Worm (Caenorhabditis elegans) whole organism, L4/young adult: ENCODE results near the gene cest-9.1.

Experiments
- W03F9.2 ChIP-seq: fragments of 150-350 bp; optimal IDR thresholded peaks from 2 replicates; lab custom pipeline; 2014; ENCODE audit warnings: missing biosample characterization, missing genetic modification characterization
- dao-5 ChIP-seq: sonication (generic microtip); optimal IDR thresholded peaks from 2 replicates; lab custom pipeline; 2016; ENCODE audit warnings: missing genotype, missing genetic modification characterization, moderate library complexity, missing compliant biosample characterization
- him-1 ChIP-seq: sonication (generic microtip); optimal IDR thresholded peaks from 2 replicates; lab custom pipeline; 2016; ENCODE audit warnings: missing genotype, missing genetic modification reagents, missing genetic modification characterization, missing compliant biosample characterization

- no peak for TF ChIP-seq dao-5 (tag; lab: Kevin White, UChicago)
- no peak for TF ChIP-seq him-1 (tag; lab: Kevin White, UChicago)
- no peak for TF ChIP-seq W03F9.2 (tag; lab: Kevin White, UChicago)
Measured at ce11 chrX:12241457-12241856, 15.5 kb downstream of the cest-9.1 start, which contains the start of gene cest-3.
